Worm (Caenorhabditis elegans): ENCODE results near the gene hpo-10.

- TF ChIP-seq pha-4 (tag; optimal IDR thresholded peaks at IDR 0.05), result no peak
- no peak for TF ChIP-seq egl-27 (tag; optimal IDR thresholded peaks at IDR 0.05)
- no peak for TF ChIP-seq mdl-1 (tag; optimal IDR thresholded peaks at IDR 0.05)
- TF ChIP-seq elt-2 (tag; optimal IDR thresholded peaks at IDR 0.05), result no peak
- TF ChIP-seq nhr-77 (tag; optimal IDR thresholded peaks at IDR 0.05), result no peak
- no peak for TF ChIP-seq R02D3.7 (tag; optimal IDR thresholded peaks at IDR 0.05)
- TF ChIP-seq aly-2 (tag; optimal IDR thresholded peaks at IDR 0.05), result no peak
- no peak for TF ChIP-seq ZK546.5 (tag; optimal IDR thresholded peaks at IDR 0.05)
- no peak for TF ChIP-seq ama-1 (optimal IDR thresholded peaks at IDR 0.05)
- no peak for TF ChIP-seq unc-62 (GFP tag; optimal IDR thresholded peaks at IDR 0.05)
- TF ChIP-seq snpc-4 (tag; optimal IDR thresholded peaks at IDR 0.05), result no peak
- no peak for TF ChIP-seq ceh-16 (tag; optimal IDR thresholded peaks at IDR 0.05)
Measured at ce11 chrIII:5922236-5922635, 42.9 kb downstream of the hpo-10 start.

Data from whole organism, L3 larva.